Fruit fly (Drosophila melanogaster) whole organism, adult: ENCODE measurements around the gene Npc2c.
A peak's percentile ranks its signal among the peaks of the same experiment; 100 is the strongest.

Source experiments
- CG33017 ChIP-seq: fragments of 200-800 bp; sonication (Bioruptor generic); optimal IDR thresholded peaks from 2 replicates; lab custom pipeline; 2018; ENCODE audit warnings: missing biosample characterization, mild to moderate bottlenecking, missing genetic modification characterization, moderate library complexity
- CG5204 ChIP-seq: fragments of 200-800 bp; sonication (Bioruptor generic); optimal IDR thresholded peaks from 2 replicates; lab custom pipeline; 2016; ENCODE audit warnings: missing biosample characterization, missing genetic modification characterization
- CG7101 ChIP-seq: fragments of 200-800 bp; sonication (Bioruptor generic); optimal IDR thresholded peaks from 2 replicates; lab custom pipeline; 2018; ENCODE audit warnings: missing biosample characterization, mild to moderate bottlenecking, missing genetic modification characterization, moderate library complexity
- Crg-1 ChIP-seq: fragments of 200-800 bp; sonication (Bioruptor generic); optimal IDR thresholded peaks from 2 replicates; lab custom pipeline; 2016; ENCODE audit warnings: missing biosample characterization, missing genetic modification characterization
- bab1 ChIP-seq: fragments of 200-800 bp; sonication (Bioruptor generic); optimal IDR thresholded peaks from 3 replicates; lab custom pipeline; 2019; ENCODE audit warnings: missing biosample characterization, mild to moderate bottlenecking, missing genetic modification characterization, moderate library complexity
- cnc ChIP-seq, 2 experiments: fragments of >200 bp; optimal IDR thresholded peaks; 2 replicates each; lab custom pipeline; 2017
- kay ChIP-seq: fragments of 200-800 bp; sonication (Bioruptor generic); peaks from one replicate; lab custom pipeline; 2016; ENCODE audit warnings: missing biosample characterization, missing genetic modification characterization, borderline replicate concordance
- ovo ChIP-seq: fragments of 200-800 bp; sonication (Bioruptor generic); optimal IDR thresholded peaks from 2 replicates; lab custom pipeline; 2016; ENCODE audit warnings: missing biosample characterization, missing genetic modification characterization
- tj ChIP-seq: fragments of 200-800 bp; sonication (Bioruptor generic); optimal IDR thresholded peaks from 3 replicates; lab custom pipeline; 2017; ENCODE audit warnings: missing biosample characterization, mild to moderate bottlenecking, missing genetic modification characterization, moderate library complexity
- toe ChIP-seq: fragments of 200-800 bp; sonication (Bioruptor generic); optimal IDR thresholded peaks from 2 replicates; lab custom pipeline; 2016; ENCODE audit warnings: missing biosample characterization, missing genetic modification characterization

dm6 chr3R:10081469-10082111 is 21.5 kb downstream of the Npc2c start:
- TF ChIP-seq CG7101 (tag; lab: Kevin White, UChicago) (peak; percentile 68), CG5204 (GFP tag; lab: Kevin White, UChicago) (peak; percentile 81), ovo (GFP tag; lab: Kevin White, UChicago) (peak; percentile 57), toe (GFP tag; lab: Kevin White, UChicago) (peak; percentile 59), CG33017 (tag; lab: Kevin White, UChicago) (peak; percentile 31), Crg-1 (no peak), cnc (optimal IDR thresholded peaks at IDR 0.05; lab: Kevin White, UChicago) (no peak), tj (GFP tag; lab: Kevin White, UChicago) (peak; percentile 3), kay (GFP tag; lab: Kevin White, UChicago) (no peak), bab1 (GFP tag; lab: Kevin White, UChicago) (no peak)
